Fruit fly (Drosophila melanogaster): Measurements from ENCODE around the gene wts.
A peak's percentile ranks its signal among the peaks of the same experiment; 100 is the strongest.

wts gene

DNA sequence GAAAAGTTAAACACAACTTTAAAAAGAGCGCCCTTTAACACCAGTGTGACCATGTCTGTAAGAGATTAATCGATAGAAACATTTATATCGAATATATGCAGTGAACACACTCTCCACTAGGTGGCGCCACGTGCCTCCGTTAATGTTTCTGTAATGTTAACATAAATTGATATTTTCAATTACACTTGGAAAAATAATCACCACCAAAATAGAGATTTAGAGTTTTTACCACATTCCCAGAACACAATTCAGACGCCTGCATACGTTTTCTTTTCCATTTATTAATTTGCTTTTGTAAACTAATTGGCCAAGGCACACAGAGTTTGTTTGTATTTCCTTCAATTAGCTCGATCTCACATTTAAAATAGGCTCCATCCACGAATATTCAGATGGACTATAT, 17.1 kb downstream of the wts start (continued):
- TF ChIP-seq CG11504 (tag; optimal IDR thresholded peaks at IDR 0.05) (no peak), ssp (GFP tag; IDR thresholded peaks at IDR 0.05) (peak; percentile 54), fd64A (GFP tag; optimal IDR thresholded peaks at IDR 0.05) (no peak), chm (GFP tag; IDR thresholded peaks at IDR 0.05) (peak; percentile 38; the same call in 1 of the 2 replicates), CG12942 (GFP tag; optimal IDR thresholded peaks at IDR 0.05) (no peak), tin (GFP tag; optimal IDR thresholded peaks at IDR 0.05) (peak; percentile 1), disco-r (GFP tag; optimal IDR thresholded peaks at IDR 0.05) (no peak), CG9215 (GFP tag; IDR thresholded peaks at IDR 0.05) (no peak), Gug (GFP tag; IDR thresholded peaks at IDR 0.05) (peak; percentile 48; the same call in 3 of the 4 replicates), fd102C (GFP tag; optimal IDR thresholded peaks at IDR 0.05) (no peak), CG2678 (tag; optimal IDR thresholded peaks at IDR 0.05) (peak; percentile 17), CG18011 (GFP tag; optimal IDR thresholded peaks at IDR 0.05) (no peak), CG6854 (GFP tag; optimal IDR thresholded peaks at IDR 0.05) (no peak), CG9797 (GFP tag; optimal IDR thresholded peaks at IDR 0.05) (peak; percentile 37), Dref (GFP tag; IDR thresholded peaks at IDR 0.05) (peak; percentile 94), wdn (GFP tag; IDR thresholded peaks at IDR 0.05) (peak; percentile 51; the same call in 1 of the 2 replicates), Xrp1 (GFP tag; IDR thresholded peaks at IDR 0.05) (peak; percentile 83), CG1024 (GFP tag; IDR thresholded peaks at IDR 0.05) (peak; percentile 33; the same call in 1 of the 2 replicates), zen (tag; optimal IDR thresholded peaks at IDR 0.05) (no peak), CG17829 (tag; optimal IDR thresholded peaks at IDR 0.05) (peak; percentile 84), Rx (GFP tag; IDR thresholded peaks at IDR 0.05) (peak; percentile 31; the same call in 1 of the 2 replicates), CG3065 (GFP tag; optimal IDR thresholded peaks at IDR 0.05) (no peak), Vsx1 (GFP tag; optimal IDR thresholded peaks at IDR 0.05) (no peak), z (GFP tag; IDR thresholded peaks at IDR 0.05) (peak; percentile 66; the same call in 1 of the 3 replicates), CG10147 (GFP tag; optimal IDR thresholded peaks at IDR 0.05) (no peak), ro (GFP tag; IDR thresholded peaks at IDR 0.05) (no peak), Drgx (GFP tag; IDR thresholded peaks at IDR 0.05) (peak; percentile 68), E2f2 (GFP tag; IDR thresholded peaks at IDR 0.05) (peak; percentile 99), CG11696 (GFP tag; IDR thresholded peaks at IDR 0.05) (peak; percentile 62; the same call in 1 of the 2 replicates), sim (GFP tag; IDR thresholded peaks at IDR 0.05) (peak; percentile 63), CG6654 (GFP tag; optimal IDR thresholded peaks at IDR 0.05) (no peak), fru (optimal IDR thresholded peaks at IDR 0.05) (no peak), Sox102F (GFP tag; optimal IDR thresholded peaks at IDR 0.05) (peak; percentile 4), dati (GFP tag; IDR thresholded peaks at IDR 0.05) (peak; percentile 55), CG4282 (GFP tag; optimal IDR thresholded peaks at IDR 0.05) (no peak), CG10543 (GFP tag; optimal IDR thresholded peaks at IDR 0.05) (no peak), en (GFP tag; optimal IDR thresholded peaks at IDR 0.05) (no peak), Atf3 (GFP tag; optimal IDR thresholded peaks at IDR 0.05) (no peak), CrebB (tag; optimal IDR thresholded peaks at IDR 0.05) (no peak), CG12391 (tag; optimal IDR thresholded peaks at IDR 0.05) (peak; percentile 24), CG3995 (GFP tag; optimal IDR thresholded peaks at IDR 0.05) (no peak), CG17612 (GFP tag; IDR thresholded peaks at IDR 0.05) (no peak), CG34224 (GFP tag; IDR thresholded peaks at IDR 0.05; ENCODE audit: partially characterized antibody) (peak; percentile 83), CG3163 (GFP tag; optimal IDR thresholded peaks at IDR 0.05) (no peak), Fer3 (tag; optimal IDR thresholded peaks at IDR 0.05) (no peak), lola (GFP tag; optimal IDR thresholded peaks at IDR 0.05) (no peak), scrt (GFP tag; optimal IDR thresholded peaks at IDR 0.05) (no peak), NK7.1 (GFP tag; optimal IDR thresholded peaks at IDR 0.05) (no peak), ac (GFP tag; optimal IDR thresholded peaks at IDR 0.05) (no peak), CG1792 (GFP tag; optimal IDR thresholded peaks at IDR 0.05) (no peak), ewg (GFP tag; optimal IDR thresholded peaks at IDR 0.05) (no peak), CG16779 (GFP tag; IDR thresholded peaks at IDR 0.05) (peak; percentile 88)

Measured in whole organism, embryonic.